Fruit fly (Drosophila melanogaster) whole organism, embryonic: ENCODE measurements around the gene CG8677.

ENCODE experiments used
- Abd-B ChIP-seq: fragments of 200-800 bp; sonication (Bioruptor generic); optimal IDR thresholded peaks from 2 replicates; lab custom pipeline; 2018; ENCODE audit warnings: missing biosample characterization, mild to moderate bottlenecking, missing genetic modification characterization, moderate library complexity
- Bdp1 ChIP-seq: fragments of 200-800 bp; sonication (Bioruptor generic); optimal IDR thresholded peaks from 3 replicates; lab custom pipeline; 2016; ENCODE audit warnings: missing biosample characterization, missing genetic modification characterization
- CG14860 ChIP-seq: fragments of 200-800 bp; sonication (Bioruptor generic); IDR thresholded peaks from 3 replicates; pipeline ENCODE4 v1.3.6; 2022; ENCODE audit warnings: missing biosample characterization, missing genetic modification characterization; ENCODE audit not compliant: partially characterized antibody
- CG15073 ChIP-seq: fragments of 200-800 bp; sonication (Bioruptor generic); optimal IDR thresholded peaks from 2 replicates; lab custom pipeline; 2016; ENCODE audit warnings: missing biosample characterization, missing genetic modification characterization
- CG16779 ChIP-seq: fragments of 200-800 bp; sonication (Bioruptor generic); IDR thresholded peaks from 2 replicates; pipeline ENCODE4 v1.3.6; 2022; ENCODE audit warnings: missing biosample characterization, missing genetic modification characterization
- CG16815 ChIP-seq: fragments of 200-800 bp; sonication (Bioruptor generic); optimal IDR thresholded peaks from 3 replicates; lab custom pipeline; 2017; ENCODE audit warnings: missing biosample characterization, mild to moderate bottlenecking, missing genetic modification characterization
- CG17385 ChIP-seq: fragments of 200-800 bp; sonication (Bioruptor generic); optimal IDR thresholded peaks from 3 replicates; lab custom pipeline; 2018; ENCODE audit warnings: missing biosample characterization, mild to moderate bottlenecking, missing genetic modification characterization
- CG17612 ChIP-seq: fragments of 200-800 bp; sonication (Bioruptor generic); IDR thresholded peaks from 2 replicates; pipeline ENCODE4 v1.3.6; 2022; ENCODE audit warnings: missing biosample characterization, missing genetic modification characterization
- CG18011 ChIP-seq: fragments of 200-800 bp; sonication (Bioruptor generic); optimal IDR thresholded peaks from 2 replicates; lab custom pipeline; 2017; ENCODE audit warnings: missing biosample characterization, missing genetic modification characterization, mild to moderate bottlenecking, moderate library complexity, missing genotype
- CG18619 ChIP-seq: fragments of 200-800 bp; sonication (Bioruptor generic); optimal IDR thresholded peaks from 3 replicates; lab custom pipeline; 2017; ENCODE audit warnings: missing biosample characterization, mild to moderate bottlenecking, missing genetic modification characterization
- CG32772 ChIP-seq: fragments of 200-800 bp; sonication (Bioruptor generic); IDR thresholded peaks from 2 replicates; pipeline ENCODE4 v1.3.6; 2022; ENCODE audit warnings: missing biosample characterization, missing genetic modification characterization
- CG3281 ChIP-seq: fragments of 200-800 bp; sonication (Bioruptor generic); optimal IDR thresholded peaks from 3 replicates; lab custom pipeline; 2017; ENCODE audit warnings: missing biosample characterization, mild to moderate bottlenecking, missing genetic modification characterization
- CG3995 ChIP-seq: fragments of 200-800 bp; sonication (Bioruptor generic); optimal IDR thresholded peaks from 3 replicates; lab custom pipeline; 2016; ENCODE audit warnings: missing biosample characterization, missing genetic modification characterization
- CG43689 ChIP-seq: fragments of 200-800 bp; sonication (Bioruptor generic); IDR thresholded peaks from 2 replicates; pipeline ENCODE4 v1.3.6; 2022; ENCODE audit warnings: missing biosample characterization, missing genetic modification characterization
- CG4707 ChIP-seq: fragments of 200-800 bp; sonication (Bioruptor generic); optimal IDR thresholded peaks from 2 replicates; lab custom pipeline; 2018; ENCODE audit warnings: missing biosample characterization, mild to moderate bottlenecking, missing genetic modification characterization, moderate library complexity
- CG5180 ChIP-seq: fragments of 200-800 bp; sonication (Bioruptor generic); optimal IDR thresholded peaks from 3 replicates; lab custom pipeline; 2017; ENCODE audit warnings: missing biosample characterization, missing genetic modification characterization, mild to moderate bottlenecking, moderate library complexity, missing genetic modification reagents
- CG6654 ChIP-seq: fragments of 200-800 bp; sonication (Bioruptor generic); optimal IDR thresholded peaks from 2 replicates; lab custom pipeline; 2017; ENCODE audit warnings: missing biosample characterization, mild to moderate bottlenecking, missing genetic modification characterization
- CG6813 ChIP-seq: fragments of 200-800 bp; sonication (Bioruptor generic); optimal IDR thresholded peaks from 2 replicates; lab custom pipeline; 2017; ENCODE audit warnings: missing biosample characterization, missing genetic modification characterization, mild to moderate bottlenecking, moderate library complexity, missing genetic modification reagents
- CG9932 ChIP-seq: fragments of 200-800 bp; sonication (Bioruptor generic); IDR thresholded peaks from 2 replicates; pipeline ENCODE4 v1.3.6; 2022; ENCODE audit warnings: missing biosample characterization, missing genetic modification characterization
- HLHmδ ChIP-seq: fragments of 200-800 bp; sonication (Bioruptor generic); optimal IDR thresholded peaks from 2 replicates; lab custom pipeline; 2018; ENCODE audit warnings: missing biosample characterization, mild to moderate bottlenecking, missing genetic modification characterization, moderate library complexity
- Hr39 ChIP-seq: fragments of >200 bp; optimal IDR thresholded peaks from 2 replicates; lab custom pipeline; 2017
- Meics ChIP-seq: fragments of 200-800 bp; sonication (Bioruptor generic); optimal IDR thresholded peaks from 2 replicates; lab custom pipeline; 2017; ENCODE audit warnings: missing biosample characterization, mild to moderate bottlenecking, missing genetic modification characterization
- Nf-YC ChIP-seq: fragments of 200-800 bp; optimal IDR thresholded peaks from 3 replicates; lab custom pipeline; 2019; ENCODE audit warnings: missing biosample characterization, mild to moderate bottlenecking, missing genetic modification characterization, moderate library complexity
- Trl ChIP-seq, 3 experiments: fragments of >200 bp in 2 of 3; fragments of 200-800 bp in 1 of 3; sonication (Bioruptor generic) in 1 of 3; optimal IDR thresholded peaks; 2 replicates in 1 of 3; 3 replicates in 2 of 3; lab custom pipeline; 2016 to 2017; ENCODE audit warnings: missing biosample characterization in 1 of 3, missing genetic modification characterization in 1 of 3
- abd-A ChIP-seq: fragments of 200-800 bp; sonication (Bioruptor generic); optimal IDR thresholded peaks from 3 replicates; lab custom pipeline; 2019; ENCODE audit warnings: missing biosample characterization, mild to moderate bottlenecking, missing genetic modification characterization, moderate library complexity
- amos ChIP-seq: fragments of 200-800 bp; sonication (Bioruptor generic); IDR thresholded peaks from 2 replicates; pipeline ENCODE4 v1.3.6; 2022; ENCODE audit warnings: missing biosample characterization, missing genetic modification characterization; ENCODE audit not compliant: partially characterized antibody
- ato ChIP-seq: fragments of 200-800 bp; sonication (Bioruptor generic); IDR thresholded peaks from 2 replicates; pipeline ENCODE4 v1.3.6; 2022; ENCODE audit warnings: missing biosample characterization, missing genetic modification characterization; ENCODE audit not compliant: partially characterized antibody
- bab2 ChIP-seq: fragments of 200-800 bp; sonication (Bioruptor generic); optimal IDR thresholded peaks from 2 replicates; lab custom pipeline; 2016; ENCODE audit warnings: missing biosample characterization, missing genetic modification characterization
- cad ChIP-seq: fragments of >200 bp; optimal IDR thresholded peaks from 2 replicates; lab custom pipeline; 2017; ENCODE audit warnings: missing biosample characterization, missing genetic modification characterization
- cas ChIP-seq: fragments of 200-800 bp; sonication (Bioruptor generic); IDR thresholded peaks from 2 replicates; pipeline ENCODE4 v1.3.6; 2022; ENCODE audit warnings: missing biosample characterization, missing genetic modification characterization
- chn ChIP-seq: fragments of 200-800 bp; sonication (Bioruptor generic); optimal IDR thresholded peaks from 2 replicates; lab custom pipeline; 2016; ENCODE audit warnings: missing biosample characterization, missing genetic modification characterization
- dati ChIP-seq: fragments of 200-800 bp; sonication (Bioruptor generic); IDR thresholded peaks from 2 replicates; pipeline ENCODE4 v1.3.6; 2022; ENCODE audit warnings: missing biosample characterization, missing genetic modification characterization
- ftz-f1 ChIP-seq: fragments of 200-800 bp; sonication (Bioruptor generic); optimal IDR thresholded peaks from 2 replicates; lab custom pipeline; 2016; ENCODE audit warnings: missing biosample characterization, missing genetic modification characterization
- gem ChIP-seq: fragments of 200-800 bp; sonication (Bioruptor generic); optimal IDR thresholded peaks from 2 replicates; lab custom pipeline; 2019; ENCODE audit warnings: missing biosample characterization, mild to moderate bottlenecking, missing genetic modification characterization, moderate library complexity
- grn ChIP-seq: fragments of 200-800 bp; sonication (Bioruptor generic); optimal IDR thresholded peaks from 3 replicates; lab custom pipeline; 2017; ENCODE audit warnings: missing biosample characterization, missing genetic modification characterization
- gt ChIP-seq: fragments of 200-800 bp; sonication (Bioruptor generic); IDR thresholded peaks from 2 replicates; pipeline ENCODE4 v1.3.6; 2022; ENCODE audit warnings: missing biosample characterization, missing genetic modification characterization
- hkb ChIP-seq, 2 experiments: fragments of 200-800 bp in 1 of 2; fragments of >200 bp in 1 of 2; sonication (Bioruptor generic) in 1 of 2; IDR thresholded peaks in 1 of 2; optimal IDR thresholded peaks in 1 of 2; 2 replicates each; pipeline versions ENCODE4 v1.3.6 to Lab custom; 2017 to 2022; ENCODE audit warnings: missing biosample characterization in 1 of 2, missing genetic modification characterization in 1 of 2
- mirr ChIP-seq: fragments of 200-800 bp; sonication (Bioruptor generic); optimal IDR thresholded peaks from 3 replicates; lab custom pipeline; 2018; ENCODE audit warnings: missing biosample characterization, mild to moderate bottlenecking, missing genetic modification characterization
- nmo ChIP-seq: fragments of 200-800 bp; sonication (Bioruptor generic); optimal IDR thresholded peaks from 2 replicates; lab custom pipeline; 2018; ENCODE audit warnings: missing biosample characterization, mild to moderate bottlenecking, missing genetic modification characterization, moderate library complexity
- org-1 ChIP-seq: fragments of 200-800 bp; sonication (Bioruptor generic); optimal IDR thresholded peaks from 2 replicates; lab custom pipeline; 2017; ENCODE audit warnings: missing biosample characterization, missing genetic modification characterization
- pfk ChIP-seq: fragments of 200-800 bp; sonication (Bioruptor generic); optimal IDR thresholded peaks from 2 replicates; lab custom pipeline; 2018; ENCODE audit warnings: missing biosample characterization, mild to moderate bottlenecking, missing genetic modification characterization, moderate library complexity
- pros ChIP-seq: fragments of 200-800 bp; sonication (Bioruptor generic); optimal IDR thresholded peaks from 3 replicates; lab custom pipeline; 2019; ENCODE audit warnings: missing biosample characterization, mild to moderate bottlenecking, missing genetic modification characterization, moderate library complexity
- sc ChIP-seq, 3 experiments: fragments of >200 bp in 2 of 3; fragments of 200-800 bp in 1 of 3; sonication (Bioruptor generic) in 1 of 3; optimal IDR thresholded peaks; 2 replicates in 2 of 3; 3 replicates in 1 of 3; lab custom pipeline; 2017; ENCODE audit warnings: mild to moderate bottlenecking in 1 of 3, missing biosample characterization in 1 of 3, missing genetic modification characterization in 1 of 3, missing genetic modification reagents in 1 of 3
- sens-2 ChIP-seq: fragments of 200-800 bp; sonication (Bioruptor generic); IDR thresholded peaks from 2 replicates; pipeline ENCODE4 v1.3.6; 2022; ENCODE audit warnings: missing biosample characterization, missing genetic modification characterization
- sima ChIP-seq: fragments of 200-800 bp; sonication (Bioruptor generic); optimal IDR thresholded peaks from 2 replicates; lab custom pipeline; 2016; ENCODE audit warnings: missing biosample characterization, missing genetic modification characterization
- stc ChIP-seq: fragments of 200-800 bp; sonication (Bioruptor generic); IDR thresholded peaks from 2 replicates; pipeline ENCODE4 v1.3.6; 2022; ENCODE audit warnings: missing biosample characterization, missing genetic modification characterization
- tap ChIP-seq: fragments of 200-800 bp; optimal IDR thresholded peaks from 3 replicates; lab custom pipeline; 2019; ENCODE audit warnings: missing biosample characterization, mild to moderate bottlenecking, missing genetic modification characterization, moderate library complexity
- zfh2 ChIP-seq: fragments of 200-800 bp; sonication (Bioruptor generic); optimal IDR thresholded peaks from 2 replicates; lab custom pipeline; 2016; ENCODE audit warnings: missing biosample characterization, missing genetic modification characterization

Gene CG8677

DNA sequence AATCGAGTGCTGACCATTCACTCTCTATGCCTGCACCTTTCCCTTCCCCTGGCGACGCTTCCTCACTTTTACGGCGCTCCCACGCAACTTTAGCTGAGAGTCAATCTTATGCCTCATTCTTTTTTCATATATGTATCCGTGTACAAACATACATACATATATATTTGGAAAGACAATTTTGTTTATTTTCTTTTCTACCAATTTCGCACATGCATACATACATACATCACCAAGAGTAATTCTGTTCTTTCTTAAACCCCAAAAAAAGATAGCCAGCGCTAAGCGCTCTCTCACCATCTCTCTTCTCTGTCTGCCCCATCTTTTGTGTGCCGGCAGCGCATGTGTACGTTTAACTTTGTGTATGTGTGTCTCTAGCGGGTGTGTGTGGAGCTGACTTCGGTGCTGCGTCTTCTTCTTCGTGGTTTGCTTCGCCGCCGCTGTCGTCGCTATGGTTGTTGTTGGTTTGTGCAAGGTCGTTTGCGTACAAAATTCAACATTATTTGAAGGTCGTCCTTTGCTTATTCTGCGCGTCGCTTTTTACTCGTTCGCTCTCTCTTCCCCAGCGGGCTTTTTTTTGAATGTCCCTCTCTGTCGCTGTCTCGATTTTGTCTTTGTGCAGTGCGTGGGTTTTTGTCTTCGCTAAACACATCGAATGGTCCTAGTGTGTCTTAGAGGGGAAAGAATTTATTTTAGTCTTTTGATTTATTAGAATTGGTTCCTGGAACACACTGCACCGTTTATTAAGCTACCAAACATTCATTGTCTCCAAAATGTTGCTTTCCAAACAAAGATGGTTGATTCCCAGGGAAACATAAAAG lies 29.6 kb downstream of the CG8677 start (continued):
- no peak for TF ChIP-seq pfk (GFP tag; lab: Kevin White, UChicago)
- no peak for TF ChIP-seq CG15073
- TF ChIP-seq mirr (GFP tag; lab: Kevin White, UChicago): peak; percentile 66
- peak; percentile 96 for TF ChIP-seq pros
- TF ChIP-seq CG32772 (GFP tag; lab: Robert Waterston, UW): no peak
- no peak for TF ChIP-seq CG16815 (GFP tag; lab: Kevin White, UChicago)
- TF ChIP-seq Meics (GFP tag; lab: Kevin White, UChicago): no peak
- no peak for TF ChIP-seq sima
- no peak for TF ChIP-seq CG18011 (GFP tag; lab: Kevin White, UChicago)
- no peak for TF ChIP-seq Bdp1 (GFP tag; lab: Kevin White, UChicago)
- no peak for TF ChIP-seq hkb (optimal IDR thresholded peaks at IDR 0.05; lab: Kevin White, UChicago)
- TF ChIP-seq hkb (GFP tag; IDR thresholded peaks at IDR 0.05; lab: Robert Waterston, UW): 0 out of 2 replicates have a peak, but pooled peaks have one; percentile 20
- no peak for TF ChIP-seq CG6813 (GFP tag; lab: Kevin White, UChicago)
- TF ChIP-seq amos (GFP tag; lab: Robert Waterston, UW): no peak
- TF ChIP-seq tap: no peak
- peak; percentile 59 for TF ChIP-seq Nf-YC (tag; lab: Kevin White, UChicago)
- no peak for TF ChIP-seq Abd-B
- TF ChIP-seq abd-A: peak; percentile 91
- TF ChIP-seq Trl (optimal IDR thresholded peaks at IDR 0.05; lab: Kevin White, UChicago): peak; percentile 74 to 95
- no peak for TF ChIP-seq Trl (GFP tag; optimal IDR thresholded peaks at IDR 0.05; lab: Kevin White, UChicago)
- no peak for TF ChIP-seq gt (GFP tag; lab: Robert Waterston, UW)
- TF ChIP-seq ftz-f1 (GFP tag; lab: Kevin White, UChicago): peak; percentile 100
- no peak for TF ChIP-seq sc (optimal IDR thresholded peaks at IDR 0.05; lab: Kevin White, UChicago)
- TF ChIP-seq sc (GFP tag; optimal IDR thresholded peaks at IDR 0.05; lab: Kevin White, UChicago): no peak
- no peak for TF ChIP-seq CG4707
- no peak for TF ChIP-seq CG17612 (GFP tag; lab: Robert Waterston, UW)
- no peak for TF ChIP-seq org-1 (GFP tag; lab: Kevin White, UChicago)
- TF ChIP-seq CG6654 (GFP tag; lab: Kevin White, UChicago): no peak
- no peak for TF ChIP-seq CG9932 (GFP tag; lab: Robert Waterston, UW)
- TF ChIP-seq CG18619 (GFP tag; lab: Kevin White, UChicago): no peak
- TF ChIP-seq gem (tag; lab: Kevin White, UChicago): no peak
- no peak for TF ChIP-seq CG14860 (GFP tag; lab: Robert Waterston, UW)
- no peak for TF ChIP-seq cas
- no peak for TF ChIP-seq nmo
- TF ChIP-seq dati (GFP tag; lab: Robert Waterston, UW): no peak
- no peak for TF ChIP-seq HLHmδ
- TF ChIP-seq CG5180: peak; percentile 28
- no peak for TF ChIP-seq cad (GFP tag; lab: Kevin White, UChicago)
- no peak for TF ChIP-seq CG3281
- no peak for TF ChIP-seq stc (GFP tag; lab: Robert Waterston, UW)
- TF ChIP-seq CG43689 (GFP tag; lab: Robert Waterston, UW): no peak
- no peak for TF ChIP-seq CG16779 (GFP tag; lab: Robert Waterston, UW)
- no peak for TF ChIP-seq ato (GFP tag; lab: Robert Waterston, UW)
- no peak for TF ChIP-seq Hr39 (lab: Kevin White, UChicago)
- TF ChIP-seq zfh2: no peak
- TF ChIP-seq CG3995 (GFP tag; lab: Kevin White, UChicago): no peak
- no peak for TF ChIP-seq bab2 (GFP tag; lab: Kevin White, UChicago)
- TF ChIP-seq grn: no peak
- no peak for TF ChIP-seq sens-2 (GFP tag; lab: Robert Waterston, UW)
- peak; percentile 29 for TF ChIP-seq chn (GFP tag; lab: Kevin White, UChicago)
- peak; percentile 96 for TF ChIP-seq CG17385 (GFP tag; lab: Kevin White, UChicago)
